Worm (Caenorhabditis elegans) whole organism, L2 larva: ENCODE measurements around the gene clh-3.

ENCODE experiments used
- C34F6.9 ChIP-seq: fragments of 150-350 bp; optimal IDR thresholded peaks from 2 replicates; lab custom pipeline; 2014; ENCODE audit warnings: missing biosample characterization, missing genetic modification characterization
- R02D3.7 ChIP-seq: fragments of 150-350 bp; optimal IDR thresholded peaks from 2 replicates; lab custom pipeline; 2014; ENCODE audit warnings: missing biosample characterization, missing genetic modification characterization
- Y55F3AM.14 ChIP-seq: fragments of 200-800 bp; sonication (Bioruptor generic); optimal IDR thresholded peaks from 2 replicates; lab custom pipeline; 2018; ENCODE audit warnings: mild to moderate bottlenecking, missing genetic modification characterization, missing compliant biosample characterization
- ZK546.5 ChIP-seq: sonication (generic microtip); optimal IDR thresholded peaks from 2 replicates; lab custom pipeline; 2017; ENCODE audit warnings: missing biosample characterization, missing genetic modification characterization
- alr-1 ChIP-seq: fragments of 150-350 bp; optimal IDR thresholded peaks from 2 replicates; lab custom pipeline; 2014; ENCODE audit warnings: missing biosample characterization, missing genetic modification characterization
- ama-1 ChIP-seq: fragments of 150-350 bp; optimal IDR thresholded peaks from 2 replicates; lab custom pipeline; 2018; ENCODE audit warnings: inconsistent platforms
- blmp-1 ChIP-seq: sonication (generic microtip); optimal IDR thresholded peaks from 2 replicates; lab custom pipeline; 2017; ENCODE audit warnings: missing genetic modification characterization, mild to moderate bottlenecking, missing compliant biosample characterization, antibody characterized with exemption, moderate library complexity; ENCODE audit not compliant: insufficient read depth
- crh-2 ChIP-seq: sonication (generic microtip); optimal IDR thresholded peaks from 2 replicates; lab custom pipeline; 2017; ENCODE audit warnings: missing biosample characterization, missing genetic modification characterization
- dmd-4 ChIP-seq: sonication (generic microtip); optimal IDR thresholded peaks from 2 replicates; lab custom pipeline; 2017; ENCODE audit warnings: missing biosample characterization, missing genetic modification characterization
- elt-1 ChIP-seq: fragments of 150-350 bp; optimal IDR thresholded peaks from 2 replicates; lab custom pipeline; 2014; ENCODE audit warnings: missing biosample characterization, missing genetic modification characterization
- fos-1 ChIP-seq: fragments of 150-350 bp; optimal IDR thresholded peaks from 2 replicates; lab custom pipeline; 2014; ENCODE audit warnings: missing biosample characterization, missing genetic modification characterization
- lin-13 ChIP-seq: fragments of 150-350 bp; optimal IDR thresholded peaks from 2 replicates; lab custom pipeline; 2014; ENCODE audit warnings: missing biosample characterization, missing genetic modification reagents, missing genetic modification characterization
- lin-39 ChIP-seq: fragments of 150-350 bp; optimal IDR thresholded peaks from 2 replicates; lab custom pipeline; 2014; ENCODE audit warnings: missing biosample characterization, missing genetic modification reagents, missing genetic modification characterization
- lsy-2 ChIP-seq, 2 experiments: fragments of 150-350 bp in 1 of 2; sonication (generic microtip) in 1 of 2; optimal IDR thresholded peaks; 2 replicates each; lab custom pipeline; 2014 to 2017; ENCODE audit warnings: missing biosample characterization in 2 of 2, missing genetic modification characterization in 2 of 2
- mab-5 ChIP-seq: fragments of 150-350 bp; optimal IDR thresholded peaks from 2 replicates; lab custom pipeline; 2014; ENCODE audit warnings: missing biosample characterization, missing genetic modification characterization
- mbf-1 ChIP-seq: sonication (generic microtip); optimal IDR thresholded peaks from 2 replicates; lab custom pipeline; 2017; ENCODE audit warnings: missing biosample characterization, missing genetic modification characterization
- mdl-1 ChIP-seq, 2 experiments: fragments of 150-350 bp in 1 of 2; sonication (generic microtip) in 1 of 2; optimal IDR thresholded peaks; 2 replicates each; lab custom pipeline; 2017; ENCODE audit warnings: missing biosample characterization in 2 of 2, missing genetic modification characterization in 2 of 2
- nhr-10 ChIP-seq: sonication (generic microtip); optimal IDR thresholded peaks from 2 replicates; lab custom pipeline; 2017; ENCODE audit warnings: missing biosample characterization, missing genetic modification characterization
- nhr-11 ChIP-seq: fragments of 150-350 bp; optimal IDR thresholded peaks from 2 replicates; lab custom pipeline; 2014; ENCODE audit warnings: missing biosample characterization, missing genetic modification characterization
- nhr-12 ChIP-seq: fragments of 150-350 bp; optimal IDR thresholded peaks from 2 replicates; lab custom pipeline; 2014; ENCODE audit warnings: missing biosample characterization, missing genetic modification characterization
- nhr-129 ChIP-seq: fragments of 150-350 bp; optimal IDR thresholded peaks from 2 replicates; lab custom pipeline; 2014; ENCODE audit warnings: missing biosample characterization, missing genetic modification characterization
- nhr-21 ChIP-seq: fragments of 150-350 bp; optimal IDR thresholded peaks from 2 replicates; lab custom pipeline; 2014; ENCODE audit warnings: missing biosample characterization, missing genetic modification characterization
- nhr-23 ChIP-seq: fragments of 150-350 bp; optimal IDR thresholded peaks from 2 replicates; lab custom pipeline; 2014; ENCODE audit warnings: missing biosample characterization, missing genetic modification reagents, missing genetic modification characterization
- nhr-237 ChIP-seq: fragments of 150-350 bp; optimal IDR thresholded peaks from 2 replicates; lab custom pipeline; 2014; ENCODE audit warnings: missing biosample characterization, missing genetic modification characterization
- nhr-25 ChIP-seq: fragments of 150-350 bp; sonication (generic microtip); optimal IDR thresholded peaks from 3 replicates; lab custom pipeline; 2014; ENCODE audit warnings: missing biosample characterization, missing genetic modification characterization
- nhr-6 ChIP-seq: fragments of 150-350 bp; optimal IDR thresholded peaks from 2 replicates; lab custom pipeline; 2014; ENCODE audit warnings: missing biosample characterization, missing genetic modification characterization
- sem-4 ChIP-seq: fragments of 150-350 bp; optimal IDR thresholded peaks from 2 replicates; lab custom pipeline; 2014; ENCODE audit warnings: missing biosample characterization, missing genetic modification reagents, missing genetic modification characterization
- skn-1 ChIP-seq: sonication (generic microtip); optimal IDR thresholded peaks from 2 replicates; lab custom pipeline; 2017; ENCODE audit warnings: missing biosample characterization, missing genetic modification characterization
- sma-9 ChIP-seq, 2 experiments: fragments of 150-350 bp in 1 of 2; sonication (generic microtip) in 1 of 2; optimal IDR thresholded peaks; 2 replicates each; lab custom pipeline; 2014 to 2016; ENCODE audit warnings: missing genetic modification characterization in 2 of 2, mild to moderate bottlenecking in 1 of 2, missing biosample characterization in 1 of 2, missing compliant biosample characterization in 1 of 2, missing genetic modification reagents in 1 of 2, moderate library complexity in 1 of 2
- unc-39 ChIP-seq: fragments of 150-350 bp; optimal IDR thresholded peaks from 2 replicates; lab custom pipeline; 2014; ENCODE audit warnings: missing biosample characterization, missing genetic modification characterization
- unc-62 ChIP-seq: fragments of 150-350 bp; optimal IDR thresholded peaks from 2 replicates; lab custom pipeline; 2014; ENCODE audit warnings: missing biosample characterization, missing genetic modification reagents, missing genetic modification characterization
- zag-1 ChIP-seq: fragments of 150-350 bp; optimal IDR thresholded peaks from 2 replicates; lab custom pipeline; 2014; ENCODE audit warnings: missing biosample characterization, missing genetic modification characterization
- ztf-1 ChIP-seq: fragments of 200-800 bp; sonication (Bioruptor generic); conservative IDR thresholded peaks from 2 replicates; pipeline ENCODE4 v1.3.6; 2022; ENCODE audit warnings: missing genetic modification characterization, missing compliant biosample characterization
- ztf-11 ChIP-seq: sonication (generic microtip); optimal IDR thresholded peaks from 2 replicates; lab custom pipeline; 2017; ENCODE audit warnings: missing biosample characterization, missing genetic modification characterization
- ztf-4 ChIP-seq: fragments of 150-350 bp; optimal IDR thresholded peaks from 2 replicates; lab custom pipeline; 2014; ENCODE audit warnings: missing biosample characterization, missing genetic modification characterization

clh-3 gene

DNA sequence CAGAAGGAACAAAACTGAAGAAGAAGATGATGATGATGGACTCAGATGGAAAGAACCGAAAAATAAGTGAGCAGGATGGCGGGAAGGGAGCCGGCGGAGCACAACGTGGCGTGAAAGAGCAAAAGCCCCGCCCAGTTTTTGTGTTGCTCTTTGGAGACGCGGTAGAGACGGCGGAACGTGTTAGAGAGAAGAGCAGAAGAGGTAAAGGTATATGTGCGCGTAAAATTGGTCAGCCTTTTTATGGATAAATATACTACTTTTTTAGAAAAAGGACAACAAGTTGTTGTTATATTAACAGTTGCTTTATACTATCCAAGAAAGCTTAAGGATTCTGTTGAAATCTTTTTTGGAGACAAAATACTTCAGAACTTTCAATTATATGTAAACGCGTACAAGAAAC, 8.7 kb downstream of the clh-3 start, which contains the start of gene E04F6.10:
Gene E04F6.10 (minus strand): TSS at position 101 of the 400 bp plus-strand sequence.
- TF ChIP-seq dmd-4 (tag; lab: Kevin White, UChicago) (no peak), unc-62 (no peak), nhr-6 (tag; lab: Kevin White, UChicago) (no peak), nhr-21 (no peak), ama-1 (lab: Kevin White, UChicago) (no peak), ztf-1 (GFP tag; lab: Robert Waterston, UW) (no peak), ztf-11 (no peak), lin-39 (tag; lab: Kevin White, UChicago) (no peak), alr-1 (tag; lab: Kevin White, UChicago) (no peak), C34F6.9 (no peak), mab-5 (tag; lab: Kevin White, UChicago) (no peak), nhr-12 (tag; lab: Kevin White, UChicago) (no peak)
- TF ChIP-seq, all 48 proteins: peak for 0

ce11 chrII:7212059-7212458, 13.7 kb downstream of the clh-3 start, which contains the start of gene E04F6.9:
TSS of gene E04F6.9 (minus strand) at chrII:7212159.
- no peak for TF ChIP-seq unc-39
- no peak for TF ChIP-seq sem-4 (tag; lab: Kevin White, UChicago)
- TF ChIP-seq sma-9 (GFP tag; optimal IDR thresholded peaks at IDR 0.05; lab: Kevin White, UChicago): no peak
- no peak for TF ChIP-seq sma-9 (tag; optimal IDR thresholded peaks at IDR 0.05; lab: Kevin White, UChicago)
- TF ChIP-seq nhr-237 (tag; lab: Kevin White, UChicago): no peak
- TF ChIP-seq ztf-4 (tag; lab: Kevin White, UChicago): no peak
- TF ChIP-seq mab-5 (tag; lab: Kevin White, UChicago): no peak
- no peak for TF ChIP-seq C34F6.9
- no peak for TF ChIP-seq fos-1

DNA sequence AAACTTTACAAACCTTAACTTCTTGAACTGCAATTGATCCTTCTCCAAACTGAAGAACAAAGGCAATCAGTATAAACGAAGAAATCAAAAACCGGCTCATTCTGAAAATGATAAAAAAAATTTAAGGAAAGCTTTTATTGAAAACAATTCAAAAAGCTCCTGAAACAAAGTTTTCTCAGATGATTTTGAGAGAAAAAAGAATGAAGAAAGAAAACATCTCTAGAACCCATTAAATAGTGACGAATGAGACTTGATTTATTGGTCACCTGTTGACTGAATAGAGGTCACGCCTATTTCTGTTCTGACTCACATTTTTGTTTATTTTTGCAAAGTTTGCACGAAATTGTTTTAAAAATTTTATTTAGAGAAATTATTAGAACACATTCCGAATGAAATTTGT, 14.4 kb downstream of the clh-3 start, which contains the start of gene E04F6.8:
Gene E04F6.8 (minus strand): TSS at position 101 of the 400 bp plus-strand sequence.
- TF ChIP-seq nhr-10 (tag; lab: Kevin White, UChicago) (no peak), lsy-2 (tag; optimal IDR thresholded peaks at IDR 0.05; lab: Kevin White, UChicago) (peak in 1 of 2 experiments; percentile 36), nhr-11 (tag; lab: Kevin White, UChicago) (no peak)
- TF ChIP-seq, all 48 proteins: peak for 1

ce11 chrII:7210187-7210586, 15.5 kb downstream of the clh-3 start, which contains the start of gene E04F6.15:
TSS of gene E04F6.15 (minus strand) at chrII:7210287.
- no peak for TF ChIP-seq blmp-1
- no peak for TF ChIP-seq nhr-129 (tag; lab: Kevin White, UChicago)
- TF ChIP-seq nhr-12 (tag; lab: Kevin White, UChicago): no peak
- TF ChIP-seq ztf-1 (GFP tag; lab: Robert Waterston, UW): no peak
- no peak for TF ChIP-seq mbf-1 (tag; lab: Kevin White, UChicago)
- no peak for TF ChIP-seq nhr-25 (tag; lab: Kevin White, UChicago)
- TF ChIP-seq skn-1 (tag; lab: Kevin White, UChicago): no peak
- TF ChIP-seq ztf-11: no peak
- TF ChIP-seq unc-39: no peak
- no peak for TF ChIP-seq crh-2
- no peak for TF ChIP-seq nhr-11 (tag; lab: Kevin White, UChicago)
- TF ChIP-seq zag-1: no peak
- TF ChIP-seq sem-4 (tag; lab: Kevin White, UChicago): no peak
- TF ChIP-seq sma-9 (GFP tag; optimal IDR thresholded peaks at IDR 0.05; lab: Kevin White, UChicago): no peak
- TF ChIP-seq sma-9 (tag; optimal IDR thresholded peaks at IDR 0.05; lab: Kevin White, UChicago): no peak
- no peak for TF ChIP-seq nhr-23 (tag; lab: Kevin White, UChicago)
- no peak for TF ChIP-seq nhr-21
- TF ChIP-seq nhr-6 (tag; lab: Kevin White, UChicago): no peak

- no peak for TF ChIP-seq fos-1
- no peak for TF ChIP-seq nhr-23 (tag; lab: Kevin White, UChicago)
- TF ChIP-seq nhr-129 (tag; lab: Kevin White, UChicago): no peak
- no peak for TF ChIP-seq crh-2
- no peak for TF ChIP-seq ztf-4 (tag; lab: Kevin White, UChicago)
- TF ChIP-seq lin-13: no peak
- no peak for TF ChIP-seq Y55F3AM.14 (GFP tag; lab: Kevin White, UChicago)
- TF ChIP-seq R02D3.7 (tag; lab: Kevin White, UChicago): no peak
- TF ChIP-seq ZK546.5 (tag; lab: Kevin White, UChicago): no peak
- TF ChIP-seq elt-1 (tag; lab: Kevin White, UChicago): no peak
- no peak for TF ChIP-seq sem-4 (tag; lab: Kevin White, UChicago)
- TF ChIP-seq ama-1 (lab: Kevin White, UChicago): no peak
- no peak for TF ChIP-seq mdl-1 (tag; optimal IDR thresholded peaks at IDR 0.05; lab: Kevin White, UChicago)
Measured at ce11 chrII:7208184-7208583, 17.5 kb downstream of the clh-3 start, which contains the start of gene dhs-7. TSS of gene dhs-7 (minus strand) at chrII:7208460.
